Fruit fly (Drosophila melanogaster) whole organism, embryonic: ENCODE measurements around the gene CG7016.

ENCODE experiments used
- CG12942 ChIP-seq: fragments of 200-800 bp; sonication (Bioruptor generic); optimal IDR thresholded peaks from 3 replicates; lab custom pipeline; 2016; ENCODE audit warnings: missing biosample characterization, missing genetic modification characterization
- CG1602 ChIP-seq: fragments of 200-800 bp; sonication (Bioruptor generic); optimal IDR thresholded peaks from 3 replicates; lab custom pipeline; 2016; ENCODE audit warnings: missing biosample characterization, missing genetic modification characterization
- CG30020 ChIP-seq: fragments of 200-800 bp; optimal IDR thresholded peaks from 2 replicates; lab custom pipeline; 2019; ENCODE audit warnings: missing biosample characterization, mild to moderate bottlenecking, missing genetic modification characterization, moderate library complexity
- CG30403 ChIP-seq: fragments of 200-800 bp; sonication (Bioruptor generic); optimal IDR thresholded peaks from 3 replicates; lab custom pipeline; 2016; ENCODE audit warnings: missing biosample characterization, missing genetic modification characterization
- CG7357 ChIP-seq: fragments of 200-800 bp; sonication (Bioruptor generic); IDR thresholded peaks from 3 replicates; pipeline ENCODE4 v1.3.6; 2022; ENCODE audit warnings: missing biosample characterization, missing genetic modification characterization
- HmgD ChIP-seq: fragments of 200-800 bp; sonication (Bioruptor generic); optimal IDR thresholded peaks from 3 replicates; lab custom pipeline; 2016; ENCODE audit warnings: missing biosample characterization, missing genetic modification characterization
- MESR4 ChIP-seq: fragments of 200-800 bp; sonication (Bioruptor generic); optimal IDR thresholded peaks from 2 replicates; lab custom pipeline; 2018; ENCODE audit warnings: missing biosample characterization, mild to moderate bottlenecking, missing genetic modification characterization, moderate library complexity
- NFAT ChIP-seq: fragments of 200-800 bp; sonication (Bioruptor generic); IDR thresholded peaks from 2 replicates; pipeline ENCODE4 v1.3.6; 2022; ENCODE audit warnings: missing biosample characterization, missing genetic modification characterization
- Six4 ChIP-seq: fragments of 200-800 bp; sonication (Bioruptor generic); optimal IDR thresholded peaks from 2 replicates; lab custom pipeline; 2016; ENCODE audit warnings: missing biosample characterization, missing genetic modification characterization
- crc ChIP-seq: fragments of 200-800 bp; sonication (Bioruptor generic); optimal IDR thresholded peaks from 2 replicates; lab custom pipeline; 2016; ENCODE audit warnings: missing biosample characterization, missing genetic modification characterization
- insv ChIP-seq, 2 experiments: fragments of 200-800 bp; sonication (Bioruptor generic); optimal IDR thresholded peaks; 3 replicates each; lab custom pipeline; 2016 to 2018; ENCODE audit warnings: missing biosample characterization in 2 of 2, missing genetic modification characterization in 2 of 2
- nau ChIP-seq: fragments of 200-800 bp; sonication (Bioruptor generic); optimal IDR thresholded peaks from 3 replicates; lab custom pipeline; 2017; ENCODE audit warnings: missing biosample characterization, mild to moderate bottlenecking, missing genetic modification characterization, missing genetic modification reagents

DNA sequence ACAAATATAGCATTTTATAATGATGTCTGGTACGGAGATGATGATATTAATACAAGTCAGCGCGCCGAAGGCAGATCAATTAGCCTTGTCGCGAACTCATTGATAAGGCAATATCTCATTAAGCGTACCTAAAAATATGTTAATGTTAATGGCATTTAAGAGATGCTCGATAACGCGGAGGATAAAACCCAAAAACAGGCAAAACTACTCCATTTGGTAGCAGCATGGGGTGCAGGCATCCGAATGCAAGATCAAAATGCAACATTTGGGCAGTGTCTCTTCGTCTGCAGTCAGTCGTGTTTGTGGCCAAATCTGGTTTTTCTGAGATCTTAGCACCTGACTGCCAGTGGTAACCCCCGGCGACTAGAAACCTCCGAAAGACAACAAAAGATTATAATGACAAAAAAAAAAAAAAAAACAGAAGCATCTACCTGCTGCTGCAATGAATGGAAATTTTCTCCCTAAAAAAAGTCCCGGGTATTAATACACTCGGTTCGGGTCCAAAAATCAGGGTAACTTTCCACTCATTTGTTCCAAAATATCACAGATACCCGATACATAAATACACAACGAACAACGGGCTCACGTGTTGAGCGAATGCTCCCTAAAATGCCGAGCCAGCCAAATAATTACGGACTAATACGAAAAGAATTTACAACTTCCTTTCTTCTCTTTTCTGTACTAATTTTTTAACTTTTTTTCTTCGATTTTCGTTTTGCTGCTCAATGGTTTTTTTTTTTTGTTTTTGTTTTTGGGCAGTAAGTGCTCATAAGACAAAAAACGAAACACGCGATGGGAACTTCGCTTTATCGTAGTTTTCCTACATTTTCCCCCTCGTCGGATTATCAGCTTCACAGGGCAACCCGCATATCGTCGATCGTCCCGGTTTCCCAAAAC, 16.5 kb upstream of the CG7016 start:
- TF ChIP-seq CG30020 (no peak), crc (GFP tag; lab: Kevin White, UChicago) (no peak), CG30403 (GFP tag; lab: Kevin White, UChicago) (no peak), insv (GFP tag; optimal IDR thresholded peaks at IDR 0.05; lab: Kevin White, UChicago) (no peak), CG7357 (GFP tag; lab: Robert Waterston, UW) (no peak), CG12942 (GFP tag; lab: Kevin White, UChicago) (no peak), NFAT (no peak), CG1602 (GFP tag; lab: Kevin White, UChicago) (no peak), nau (GFP tag; lab: Kevin White, UChicago) (no peak), HmgD (GFP tag; lab: Kevin White, UChicago) (no peak), MESR4 (GFP tag; lab: Kevin White, UChicago) (no peak), Six4 (GFP tag; lab: Kevin White, UChicago) (no peak)
